Fruit fly (Drosophila melanogaster) S2 (cell line): ENCODE data around the gene gish.

Experiments
- CG8478 ChIP-seq: fragments of >200 bp; optimal IDR thresholded peaks from 2 replicates; lab custom pipeline; 2018
- CTCF ChIP-seq, 2 experiments: fragments of >200 bp; optimal IDR thresholded peaks; 2 replicates each; lab custom pipeline; 2018

- TF ChIP-seq CTCF (optimal IDR thresholded peaks at IDR 0.05; lab: Kevin White, UChicago) (no peak), CG8478 (lab: Kevin White, UChicago) (no peak)
Measured at dm6 chr3R:16238016-16238710, 34.1 kb upstream of the gish start.
